Worm (Caenorhabditis elegans) whole organism, L1 larva: ENCODE measurements around the gene C35A5.11.
A peak's percentile ranks its signal among the peaks of the same experiment; 100 is the strongest.

Experiments used
- C34B4.2 ChIP-seq: sonication (generic microtip); optimal IDR thresholded peaks from 2 replicates; lab custom pipeline; 2017; ENCODE audit warnings: mild to moderate bottlenecking, missing genetic modification characterization, missing compliant biosample characterization
- Y116A8C.19 ChIP-seq: sonication (generic microtip); optimal IDR thresholded peaks from 2 replicates; lab custom pipeline; 2016; ENCODE audit warnings: missing compliant biosample characterization, missing genetic modification characterization, borderline replicate concordance
- aha-1 ChIP-seq: fragments of 150-350 bp; optimal IDR thresholded peaks from 2 replicates; lab custom pipeline; 2014; ENCODE audit warnings: missing biosample characterization, missing genetic modification characterization
- blmp-1 ChIP-seq: fragments of 150-350 bp; optimal IDR thresholded peaks from 2 replicates; lab custom pipeline; 2014; ENCODE audit warnings: missing biosample characterization, missing genetic modification characterization
- ceh-8 ChIP-seq: fragments of 200-800 bp; sonication (Bioruptor generic); optimal IDR thresholded peaks from 2 replicates; lab custom pipeline; 2018; ENCODE audit warnings: mild to moderate bottlenecking, missing genetic modification characterization, moderate library complexity, missing compliant biosample characterization
- ceh-82 ChIP-seq, 3 experiments: fragments of 150-350 bp in 1 of 3; sonication (generic microtip) in 2 of 3; optimal IDR thresholded peaks; 2 replicates each; lab custom pipeline; 2014 to 2017; ENCODE audit warnings: missing biosample characterization in 3 of 3, missing genetic modification characterization in 3 of 3
- ceh-90 ChIP-seq: sonication (generic microtip); optimal IDR thresholded peaks from 2 replicates; lab custom pipeline; 2016; ENCODE audit warnings: missing genetic modification characterization, missing compliant biosample characterization
- ces-1 ChIP-seq: fragments of 150-350 bp; optimal IDR thresholded peaks from 2 replicates; lab custom pipeline; 2014; ENCODE audit warnings: missing biosample characterization, missing genetic modification reagents, missing genetic modification characterization
- efl-1 ChIP-seq, 4 experiments: fragments of 150-350 bp; optimal IDR thresholded peaks in 3 of 4; peaks in 1 of 4; 1 replicate in 1 of 4; 2 replicates in 3 of 4; lab custom pipeline; 2014; ENCODE audit warnings: missing biosample characterization in 2 of 4, missing genetic modification characterization in 2 of 4, missing genetic modification reagents in 2 of 4
- egl-13 ChIP-seq: sonication (generic microtip); optimal IDR thresholded peaks from 2 replicates; lab custom pipeline; 2016; ENCODE audit warnings: missing genotype, missing genetic modification reagents, missing genetic modification characterization, missing compliant biosample characterization
- egl-27 ChIP-seq, 2 experiments: fragments of 150-350 bp in 1 of 2; sonication (generic microtip); optimal IDR thresholded peaks; 3 replicates each; lab custom pipeline; 2017 to 2018; ENCODE audit warnings: missing biosample characterization in 2 of 2, missing genetic modification characterization in 2 of 2, missing genetic modification reagents in 2 of 2
- elt-2 ChIP-seq: sonication (generic microtip); optimal IDR thresholded peaks from 2 replicates; lab custom pipeline; 2016; ENCODE audit warnings: missing genetic modification characterization, mild to moderate bottlenecking, inconsistent platforms, missing compliant biosample characterization, missing genetic modification reagents
- elt-3 ChIP-seq, 6 experiments: fragments of 150-350 bp in 1 of 6; sonication (generic microtip); optimal IDR thresholded peaks; 2 replicates each; lab custom pipeline; 2017 to 2018; ENCODE audit warnings: missing biosample characterization in 6 of 6, missing genetic modification characterization in 6 of 6, inconsistent platforms in 1 of 6
- ets-5 ChIP-seq: fragments of 200-800 bp; sonication (Bioruptor generic); IDR thresholded peaks from 2 replicates; pipeline ENCODE4 v1.3.6; 2022; ENCODE audit warnings: missing genetic modification characterization, missing compliant biosample characterization
- fkh-10 ChIP-seq: sonication (generic microtip); optimal IDR thresholded peaks from 2 replicates; lab custom pipeline; 2017; ENCODE audit warnings: missing biosample characterization, missing genetic modification reagents, missing genetic modification characterization
- fkh-4 ChIP-seq: sonication (generic microtip); optimal IDR thresholded peaks from 2 replicates; lab custom pipeline; 2016; ENCODE audit warnings: missing compliant biosample characterization, missing genetic modification characterization, borderline replicate concordance
- fkh-8 ChIP-seq: sonication (generic microtip); optimal IDR thresholded peaks from 2 replicates; lab custom pipeline; 2016; ENCODE audit warnings: mild to moderate bottlenecking, missing genetic modification characterization, missing compliant biosample characterization
- grh-1 ChIP-seq: fragments of 200-800 bp; sonication (Bioruptor generic); IDR thresholded peaks from 2 replicates; pipeline ENCODE4 v1.3.6; 2022; ENCODE audit warnings: missing genetic modification reagents, missing genetic modification characterization, missing compliant biosample characterization
- hlh-17 ChIP-seq: fragments of 200-800 bp; sonication (Bioruptor generic); optimal IDR thresholded peaks from 2 replicates; lab custom pipeline; 2018; ENCODE audit warnings: missing genetic modification characterization, mild to moderate bottlenecking, missing compliant biosample characterization, moderate library complexity, borderline replicate concordance
- hpl-2 ChIP-seq: fragments of 150-350 bp; optimal IDR thresholded peaks from 2 replicates; lab custom pipeline; 2014; ENCODE audit warnings: missing biosample characterization, missing genetic modification reagents, missing genetic modification characterization
- irx-1 ChIP-seq: sonication (generic microtip); optimal IDR thresholded peaks from 2 replicates; lab custom pipeline; 2016; ENCODE audit warnings: missing genetic modification characterization, missing compliant biosample characterization
- jun-1 ChIP-seq: fragments of 150-350 bp; optimal IDR thresholded peaks from 2 replicates; lab custom pipeline; 2014; ENCODE audit warnings: missing biosample characterization, missing genetic modification reagents, missing genetic modification characterization
- lin-14 ChIP-seq: fragments of 200-800 bp; sonication (Bioruptor generic); optimal IDR thresholded peaks from 2 replicates; lab custom pipeline; 2018; ENCODE audit warnings: mild to moderate bottlenecking, missing genetic modification characterization, moderate library complexity, missing compliant biosample characterization
- lin-15B ChIP-seq: fragments of 150-350 bp; sonication (generic microtip); optimal IDR thresholded peaks from 3 replicates; lab custom pipeline; 2014; ENCODE audit warnings: missing biosample characterization, missing genetic modification characterization
- lin-35 ChIP-seq, 2 experiments: fragments of 150-350 bp; optimal IDR thresholded peaks; 2 replicates each; lab custom pipeline; 2014; ENCODE audit warnings: missing biosample characterization in 2 of 2, missing genetic modification characterization in 2 of 2, missing genetic modification reagents in 2 of 2
- lir-3 ChIP-seq: sonication (generic microtip); optimal IDR thresholded peaks from 2 replicates; lab custom pipeline; 2016; ENCODE audit warnings: mild to moderate bottlenecking, missing genetic modification characterization, moderate library complexity, missing compliant biosample characterization; ENCODE audit not compliant: poor library complexity
- mab-9 ChIP-seq: fragments of 200-800 bp; sonication (Bioruptor generic); IDR thresholded peaks from 2 replicates; pipeline ENCODE4 v1.3.6; 2022; ENCODE audit warnings: missing genetic modification reagents, missing genetic modification characterization, missing compliant biosample characterization
- mdl-1 ChIP-seq, 2 experiments: fragments of 150-350 bp; optimal IDR thresholded peaks; 2 replicates each; lab custom pipeline; 2014 to 2017; ENCODE audit warnings: missing biosample characterization in 2 of 2, missing genetic modification characterization in 2 of 2, inconsistent platforms in 1 of 2
- mef-2 ChIP-seq: fragments of 150-350 bp; optimal IDR thresholded peaks from 2 replicates; lab custom pipeline; 2014; ENCODE audit warnings: missing biosample characterization, missing genetic modification characterization
- mep-1 ChIP-seq: fragments of 150-350 bp; optimal IDR thresholded peaks from 2 replicates; lab custom pipeline; 2014; ENCODE audit warnings: missing biosample characterization, missing genetic modification characterization
- nhr-11 ChIP-seq: fragments of 150-350 bp; optimal IDR thresholded peaks from 2 replicates; lab custom pipeline; 2014; ENCODE audit warnings: missing biosample characterization, missing genetic modification characterization
- nhr-20 ChIP-seq: sonication (generic microtip); optimal IDR thresholded peaks from 2 replicates; lab custom pipeline; 2016; ENCODE audit warnings: mild to moderate bottlenecking, missing genetic modification characterization, missing compliant biosample characterization
- nhr-28 ChIP-seq: fragments of 150-350 bp; optimal IDR thresholded peaks from 2 replicates; lab custom pipeline; 2014; ENCODE audit warnings: missing biosample characterization, missing genetic modification characterization
- nhr-47 ChIP-seq: sonication (generic microtip); optimal IDR thresholded peaks from 2 replicates; lab custom pipeline; 2016; ENCODE audit warnings: mild to moderate bottlenecking, missing genetic modification characterization, moderate library complexity, missing compliant biosample characterization
- nhr-76 ChIP-seq: sonication (generic microtip); optimal IDR thresholded peaks from 2 replicates; lab custom pipeline; 2017; ENCODE audit warnings: missing biosample characterization, missing genetic modification characterization
- nhr-77 ChIP-seq: fragments of 150-350 bp; optimal IDR thresholded peaks from 2 replicates; lab custom pipeline; 2014; ENCODE audit warnings: missing biosample characterization, missing genetic modification characterization
- nhr-85 ChIP-seq: sonication (generic microtip); peaks from one replicate; lab custom pipeline; 2016; ENCODE audit warnings: missing genetic modification characterization, inconsistent platforms, missing compliant biosample characterization
- nhr-90 ChIP-seq: sonication (generic microtip); optimal IDR thresholded peaks from 2 replicates; lab custom pipeline; 2016; ENCODE audit warnings: mild to moderate bottlenecking, missing genetic modification characterization, missing compliant biosample characterization; ENCODE audit not compliant: poor library complexity
- pag-3 ChIP-seq: sonication (generic microtip); optimal IDR thresholded peaks from 2 replicates; lab custom pipeline; 2017; ENCODE audit warnings: missing genetic modification characterization, mild to moderate bottlenecking, missing compliant biosample characterization, antibody characterized with exemption, borderline replicate concordance; ENCODE audit not compliant: insufficient read depth
- rnt-1 ChIP-seq: sonication (generic microtip); optimal IDR thresholded peaks from 2 replicates; lab custom pipeline; 2016; ENCODE audit warnings: mild to moderate bottlenecking, missing genetic modification characterization, moderate library complexity, missing compliant biosample characterization
- snu-23 ChIP-seq: sonication (generic microtip); optimal IDR thresholded peaks from 2 replicates; lab custom pipeline; 2016; ENCODE audit warnings: missing genetic modification characterization, missing compliant biosample characterization
- sox-4 ChIP-seq: sonication (generic microtip); optimal IDR thresholded peaks from 2 replicates; lab custom pipeline; 2016; ENCODE audit warnings: missing genetic modification characterization, missing compliant biosample characterization
- unc-130 ChIP-seq: fragments of 150-350 bp; optimal IDR thresholded peaks from 2 replicates; lab custom pipeline; 2017; ENCODE audit warnings: missing biosample characterization, missing genetic modification characterization, inconsistent platforms
- unc-62 ChIP-seq: fragments of 150-350 bp; optimal IDR thresholded peaks from 2 replicates; lab custom pipeline; 2014; ENCODE audit warnings: missing biosample characterization, missing genetic modification reagents, missing genetic modification characterization
- unc-86 ChIP-seq: sonication (generic microtip); optimal IDR thresholded peaks from 2 replicates; lab custom pipeline; 2016; ENCODE audit warnings: missing genetic modification characterization, missing compliant biosample characterization
- unc-98 ChIP-seq: fragments of 200-800 bp; sonication (Bioruptor generic); IDR thresholded peaks from 2 replicates; pipeline ENCODE4 v1.3.6; 2022; ENCODE audit warnings: missing genetic modification characterization, missing compliant biosample characterization
- xbp-1 ChIP-seq: sonication (generic microtip); optimal IDR thresholded peaks from 2 replicates; lab custom pipeline; 2016; ENCODE audit warnings: missing genetic modification characterization, missing compliant biosample characterization
- ztf-11 ChIP-seq, 2 experiments: sonication (generic microtip); optimal IDR thresholded peaks; 2 replicates each; lab custom pipeline; 2016 to 2017; ENCODE audit warnings: missing genetic modification characterization in 2 of 2, missing biosample characterization in 1 of 2, missing compliant biosample characterization in 1 of 2
- ztf-4 ChIP-seq: fragments of 150-350 bp; optimal IDR thresholded peaks from 2 replicates; lab custom pipeline; 2014; ENCODE audit warnings: missing biosample characterization, missing genetic modification characterization

The C35A5.11 gene

ce11 chrV:10467104-10467503 is 35.8 kb downstream of the C35A5.11 start:
- TF ChIP-seq sox-4 (tag; lab: Kevin White, UChicago) (no peak), aha-1 (tag; lab: Kevin White, UChicago) (no peak), rnt-1 (tag; lab: Kevin White, UChicago) (peak; percentile 57), lin-35 (GFP tag; optimal IDR thresholded peaks at IDR 0.05; lab: Kevin White, UChicago) (no peak), unc-130 (tag; lab: Kevin White, UChicago) (peak; percentile 8), pag-3 (peak; percentile 36), nhr-76 (tag; lab: Kevin White, UChicago) (no peak), blmp-1 (tag; lab: Kevin White, UChicago) (peak; percentile 9)
- TF ChIP-seq, all 84 proteins: peak for 4

- TF ChIP-seq nhr-90 (tag; lab: Kevin White, UChicago): peak; percentile 90
- TF ChIP-seq lir-3 (tag; lab: Kevin White, UChicago): peak; percentile 75
- peak; percentile 96 for TF ChIP-seq nhr-77 (tag; lab: Kevin White, UChicago)
- TF ChIP-seq lin-14 (GFP tag; lab: Kevin White, UChicago): peak; percentile 100
- peak; percentile 9 for TF ChIP-seq ceh-90
- peak; percentile 85 to 91 for TF ChIP-seq efl-1 (optimal IDR thresholded peaks at IDR 0.05; lab: Kevin White, UChicago)
- TF ChIP-seq efl-1 (GFP tag; optimal IDR thresholded peaks at IDR 0.05 in 1 of 2; lab: Kevin White, UChicago): peak; percentile 55 to 96
- TF ChIP-seq C34B4.2: no peak
- TF ChIP-seq ceh-8 (GFP tag; lab: Kevin White, UChicago): peak; percentile 77
- TF ChIP-seq fkh-8 (tag; lab: Kevin White, UChicago): peak; percentile 99
- no peak; the same call in 1 of the 2 replicates for TF ChIP-seq unc-98 (GFP tag; lab: Robert Waterston, UW)
- TF ChIP-seq mab-9 (GFP tag; lab: Robert Waterston, UW): peak; percentile 80
- peak; percentile 69 for TF ChIP-seq elt-2 (tag; lab: Kevin White, UChicago)
- TF ChIP-seq Y116A8C.19 (tag; lab: Kevin White, UChicago): no peak
- peak; percentile 93 to 95 (median 94) for TF ChIP-seq ceh-82 (tag; optimal IDR thresholded peaks at IDR 0.05; lab: Kevin White, UChicago)
- TF ChIP-seq lin-15B (tag; lab: Kevin White, UChicago): peak; percentile 39
- TF ChIP-seq unc-130 (tag; lab: Kevin White, UChicago): peak; percentile 74
- TF ChIP-seq irx-1: peak; percentile 84
- peak; percentile 95 for TF ChIP-seq unc-86 (tag; lab: Kevin White, UChicago)
- TF ChIP-seq nhr-28: no peak
- TF ChIP-seq fkh-10 (GFP tag; lab: Kevin White, UChicago): peak; percentile 95
- peak; percentile 93 for TF ChIP-seq nhr-11 (tag; lab: Kevin White, UChicago)
- TF ChIP-seq nhr-20 (tag; lab: Kevin White, UChicago): peak; percentile 98
- peak; percentile 26 for TF ChIP-seq ces-1 (GFP tag; lab: Kevin White, UChicago)
- TF ChIP-seq unc-62 (GFP tag; lab: Kevin White, UChicago): no peak
- TF ChIP-seq aha-1 (tag; lab: Kevin White, UChicago): peak; percentile 100
- TF ChIP-seq elt-3 (tag; optimal IDR thresholded peaks at IDR 0.05; lab: Kevin White, UChicago): peak in 4 of 6 experiments; percentile 90 to 97 (median 93)
- peak; percentile 70 for TF ChIP-seq mef-2 (tag; lab: Kevin White, UChicago)
- peak; percentile 96 for TF ChIP-seq ztf-4 (tag; lab: Kevin White, UChicago)
- TF ChIP-seq egl-27 (tag; optimal IDR thresholded peaks at IDR 0.05; lab: Kevin White, UChicago): peak; percentile 92 to 99
- TF ChIP-seq nhr-47 (tag; lab: Kevin White, UChicago): peak; percentile 95
- TF ChIP-seq grh-1 (GFP tag; lab: Robert Waterston, UW): peak; percentile 74
- TF ChIP-seq nhr-85 (tag; lab: Kevin White, UChicago): peak; percentile 99
- TF ChIP-seq egl-13: peak; percentile 93
- TF ChIP-seq hlh-17 (GFP tag; lab: Kevin White, UChicago): no peak
- peak; percentile 98 for TF ChIP-seq snu-23 (GFP tag; lab: Kevin White, UChicago)
- TF ChIP-seq jun-1 (tag; lab: Kevin White, UChicago): peak; percentile 92
- peak in 1 of 2 experiments; percentile 46 for TF ChIP-seq ztf-11 (tag; optimal IDR thresholded peaks at IDR 0.05; lab: Kevin White, UChicago)
- no peak for TF ChIP-seq fkh-4 (tag; lab: Kevin White, UChicago)
- TF ChIP-seq mdl-1 (tag; optimal IDR thresholded peaks at IDR 0.05; lab: Kevin White, UChicago): peak; percentile 90 to 99
- TF ChIP-seq ets-5 (GFP tag; lab: Robert Waterston, UW): no peak
- peak; percentile 44 for TF ChIP-seq hpl-2 (GFP tag; lab: Kevin White, UChicago)
- peak; percentile 95 for TF ChIP-seq mep-1 (tag; lab: Kevin White, UChicago)
- peak; percentile 86 for TF ChIP-seq xbp-1 (tag; lab: Kevin White, UChicago)
Measured at ce11 chrV:10466607-10467092, 36.3 kb downstream of the C35A5.11 start.
